Worm (Caenorhabditis elegans): ENCODE results near the gene C11G10.1.
A peak's percentile ranks its signal among the peaks of the same experiment; 100 is the strongest.

The C11G10.1 gene

ce11 chrX:15181454-15181853 is 22.9 kb upstream of the C11G10.1 start, which contains the start of gene pkhm-2:
Gene pkhm-2 (minus strand): TSS chrX:15181465.
- peak; percentile 94 for TF ChIP-seq hmg-1.1 (GFP tag; IDR thresholded peaks at IDR 0.05)
- TF ChIP-seq nhr-41 (GFP tag; IDR thresholded peaks at IDR 0.05), result no peak
- TF ChIP-seq aha-1 (tag), result peak; percentile 99
- peak; percentile 84 for TF ChIP-seq F37D6.2 (tag; optimal IDR thresholded peaks at IDR 0.05)
- peak; percentile 93 for TF ChIP-seq mes-2 (tag; optimal IDR thresholded peaks at IDR 0.05; ENCODE audit: poor library complexity, severe bottlenecking)
- TF ChIP-seq set-16 (GFP tag; IDR thresholded peaks at IDR 0.05), result peak; percentile 51; the same call in 1 of the 2 replicates
- peak in 1 of 2 experiments; percentile 73 for TF ChIP-seq hif-1 (tag; optimal IDR thresholded peaks at IDR 0.05)
- peak; percentile 68; the same call in 1 of the 2 replicates for TF ChIP-seq nhr-42 (GFP tag; IDR thresholded peaks at IDR 0.05)
- no peak for TF ChIP-seq tag-97 (GFP tag; IDR thresholded peaks at IDR 0.05)
- TF ChIP-seq zag-1 (tag; optimal IDR thresholded peaks at IDR 0.05), result no peak
- no peak for TF ChIP-seq dmd-8 (GFP tag; IDR thresholded peaks at IDR 0.05)
- peak; percentile 75 for TF ChIP-seq dmd-9 (GFP tag; IDR thresholded peaks at IDR 0.05)
- no peak for TF ChIP-seq ZK546.5 (tag; optimal IDR thresholded peaks at IDR 0.05)
- TF ChIP-seq spr-1 (tag; optimal IDR thresholded peaks at IDR 0.05), result peak; percentile 90
- TF ChIP-seq rbr-2 (tag; optimal IDR thresholded peaks at IDR 0.05), result peak; percentile 92
- TF ChIP-seq skn-1 (tag; optimal IDR thresholded peaks at IDR 0.05), result no peak
- peak; percentile 93 for TF ChIP-seq T26A8.4 (GFP tag; IDR thresholded peaks at IDR 0.05)
- peak; percentile 69 for TF ChIP-seq zip-2 (tag; optimal IDR thresholded peaks at IDR 0.05)
- peak; percentile 49; the same call in 1 of the 2 replicates for TF ChIP-seq arid-1 (GFP tag; conservative IDR thresholded peaks at IDR 0.05)
- peak; percentile 45; the same call in 1 of the 2 replicates for TF ChIP-seq vab-7 (GFP tag; IDR thresholded peaks at IDR 0.05)
- TF ChIP-seq lin-13 (GFP tag; optimal IDR thresholded peaks at IDR 0.05), result peak; percentile 90
- peak; percentile 84 for TF ChIP-seq spr-3 (GFP tag; optimal IDR thresholded peaks at IDR 0.05)
- TF ChIP-seq zfp-3 (GFP tag; conservative IDR thresholded peaks at IDR 0.05), result peak; percentile 48; the same call in 1 of the 2 replicates
- no peak for TF ChIP-seq egl-27 (tag; optimal IDR thresholded peaks at IDR 0.05)
- no peak for TF ChIP-seq lir-3 (tag; optimal IDR thresholded peaks at IDR 0.05)
- TF ChIP-seq nhr-111 (GFP tag; optimal IDR thresholded peaks at IDR 0.05), result peak; percentile 8
- TF ChIP-seq mxl-2 (GFP tag; conservative IDR thresholded peaks at IDR 0.05), result no peak
- peak; percentile 67 for TF ChIP-seq nhr-77 (tag; optimal IDR thresholded peaks at IDR 0.05)
- TF ChIP-seq ceh-32 (tag; optimal IDR thresholded peaks at IDR 0.05; ENCODE audit: poor library complexity), result peak; percentile 34
- TF ChIP-seq Y5F2A.4 (GFP tag; optimal IDR thresholded peaks at IDR 0.05), result peak; percentile 12
- TF ChIP-seq ces-1 (GFP tag; optimal IDR thresholded peaks at IDR 0.05), result no peak
- peak; percentile 63 for TF ChIP-seq mdt-29 (GFP tag; IDR thresholded peaks at IDR 0.05)
- no peak for TF ChIP-seq unc-39 (tag; optimal IDR thresholded peaks at IDR 0.05)
- no peak for TF ChIP-seq nhr-10 (tag; optimal IDR thresholded peaks at IDR 0.05)
- peak; percentile 69 for TF ChIP-seq jun-1 (tag; optimal IDR thresholded peaks at IDR 0.05)
- peak in 1 of 2 experiments; percentile 99 for TF ChIP-seq unc-62 (GFP tag; optimal IDR thresholded peaks at IDR 0.05 in 1 of 2)
- TF ChIP-seq unc-62 (tag; optimal IDR thresholded peaks at IDR 0.05), result no peak
- peak in 1 of 2 experiments; percentile 61 for TF ChIP-seq daf-16 (GFP tag; optimal IDR thresholded peaks at IDR 0.05)
- peak; percentile 86 for TF ChIP-seq daf-16 (tag; optimal IDR thresholded peaks at IDR 0.05)
- no peak; the same call in 1 of the 2 replicates for TF ChIP-seq pha-4 (GFP tag; IDR thresholded peaks at IDR 0.05)
- no peak for TF ChIP-seq pha-4 (tag; optimal IDR thresholded peaks at IDR 0.05)
- no peak for TF ChIP-seq D1046.2 (GFP tag; IDR thresholded peaks at IDR 0.05)
- TF ChIP-seq nhr-76 (tag; optimal IDR thresholded peaks at IDR 0.05), result no peak
- peak; percentile 95 for TF ChIP-seq nhr-102 (tag; optimal IDR thresholded peaks at IDR 0.05)
- no peak for TF ChIP-seq snpc-1.2 (GFP tag; IDR thresholded peaks at IDR 0.05)
- peak; percentile 92 for TF ChIP-seq duxl-1 (tag; optimal IDR thresholded peaks at IDR 0.05; ENCODE audit: poor library complexity)
- TF ChIP-seq lin-39 (tag; optimal IDR thresholded peaks at IDR 0.05), result no peak
- TF ChIP-seq dpl-1 (GFP tag; optimal IDR thresholded peaks at IDR 0.05), result peak; percentile 86
- 0 out of 2 replicates have a peak, but pooled peaks have one; percentile 24 for TF ChIP-seq tra-1 (GFP tag; IDR thresholded peaks at IDR 0.05)
- TF ChIP-seq egl-43 (GFP tag; IDR thresholded peaks at IDR 0.05), result peak; percentile 86
- no peak for TF ChIP-seq F26F4.8 (GFP tag; conservative IDR thresholded peaks at IDR 0.05)
- TF ChIP-seq hlh-11 (tag; optimal IDR thresholded peaks at IDR 0.05), result peak; percentile 96
